Worm (Caenorhabditis elegans): ENCODE measurements around the gene tps-2.

tps-2 gene

ce11 chrII:14605479-14605878 lies 4.8 kb downstream of the tps-2 start, which contains the start of gene F19H8.2:
F19H8.2 (minus strand) TSS chrII:14605869.
- TF ChIP-seq nhr-85 (tag) = peak; percentile 68
- no peak for TF ChIP-seq nhr-77 (tag; optimal IDR thresholded peaks at IDR 0.05)
- TF ChIP-seq blmp-1 (tag; optimal IDR thresholded peaks at IDR 0.05) = peak; percentile 84
- TF ChIP-seq mep-1 (tag; optimal IDR thresholded peaks at IDR 0.05) = peak; percentile 12
- TF ChIP-seq tbx-2 (tag; optimal IDR thresholded peaks at IDR 0.05) = no peak

- no peak for TF ChIP-seq efl-1 (optimal IDR thresholded peaks at IDR 0.05)
- TF ChIP-seq efl-1 (GFP tag; optimal IDR thresholded peaks at IDR 0.05 in 1 of 2) = peak in 1 of 2 experiments; percentile 74
- no peak for TF ChIP-seq jun-1 (tag; optimal IDR thresholded peaks at IDR 0.05)
- TF ChIP-seq dpl-1 (GFP tag; optimal IDR thresholded peaks at IDR 0.05) = no peak
Observed at ce11 chrII:14606172-14606571, 5.5 kb downstream of the tps-2 start, which contains the start of gene arl-3. arl-3 (plus strand) TSS chrII:14606472.

- TF ChIP-seq efl-1 (optimal IDR thresholded peaks at IDR 0.05) = no peak
- peak in 1 of 2 experiments; percentile 51 for TF ChIP-seq efl-1 (GFP tag; optimal IDR thresholded peaks at IDR 0.05 in 1 of 2)
- no peak for TF ChIP-seq ama-1 (optimal IDR thresholded peaks at IDR 0.05)
Observed at ce11 chrII:14608508-14608907, 7.8 kb downstream of the tps-2 start.

- TF ChIP-seq efl-1 (optimal IDR thresholded peaks at IDR 0.05) = no peak
- peak in 1 of 2 experiments; percentile 30 for TF ChIP-seq efl-1 (GFP tag; optimal IDR thresholded peaks at IDR 0.05 in 1 of 2)
- no peak for TF ChIP-seq lin-35 (GFP tag; optimal IDR thresholded peaks at IDR 0.05)
Observed at ce11 chrII:14609297-14609937, 8.7 kb downstream of the tps-2 start.

- TF ChIP-seq blmp-1 (tag; optimal IDR thresholded peaks at IDR 0.05) (peak; percentile 42), efl-1 (optimal IDR thresholded peaks at IDR 0.05) (no peak), efl-1 (GFP tag; optimal IDR thresholded peaks at IDR 0.05 in 1 of 2) (peak in 1 of 2 experiments; percentile 50), lin-39 (tag; optimal IDR thresholded peaks at IDR 0.05) (peak; percentile 16), pax-3 (tag; optimal IDR thresholded peaks at IDR 0.05) (no peak), ama-1 (optimal IDR thresholded peaks at IDR 0.05) (peak; percentile 20), F16B12.6 (tag; optimal IDR thresholded peaks at IDR 0.05) (no peak)
Observed at ce11 chrII:14610492-14611142, 9.9 kb downstream of the tps-2 start.

- TF ChIP-seq blmp-1 (tag; optimal IDR thresholded peaks at IDR 0.05) = peak; percentile 7
- no peak for TF ChIP-seq sox-4 (tag; optimal IDR thresholded peaks at IDR 0.05)
Observed at ce11 chrII:14611307-14611706, 10.6 kb downstream of the tps-2 start.

- TF ChIP-seq dpl-1 (GFP tag; optimal IDR thresholded peaks at IDR 0.05) (no peak), hlh-17 (GFP tag; optimal IDR thresholded peaks at IDR 0.05; ENCODE audit: borderline replicate concordance) (no peak), egl-13 (tag; optimal IDR thresholded peaks at IDR 0.05) (no peak), C16A3.4 (tag; optimal IDR thresholded peaks at IDR 0.05) (no peak), dsc-1 (tag; optimal IDR thresholded peaks at IDR 0.05) (no peak), snpc-4 (tag; optimal IDR thresholded peaks at IDR 0.05) (no peak), pqm-1 (tag; optimal IDR thresholded peaks at IDR 0.05) (no peak), egl-27 (tag; optimal IDR thresholded peaks at IDR 0.05) (no peak)
Observed at ce11 chrII:14615735-14616134, 15.0 kb downstream of the tps-2 start, which contains the start of gene mltn-9. mltn-9 (plus strand) TSS chrII:14616035.

ce11 chrII:14616402-14616801 lies 15.7 kb downstream of the tps-2 start:
- TF ChIP-seq blmp-1 (tag; optimal IDR thresholded peaks at IDR 0.05) (peak; percentile 89), nhr-28 (tag; optimal IDR thresholded peaks at IDR 0.05) (no peak), skn-1 (tag; optimal IDR thresholded peaks at IDR 0.05) (no peak), sox-4 (tag; optimal IDR thresholded peaks at IDR 0.05) (no peak), C34B4.2 (tag; optimal IDR thresholded peaks at IDR 0.05) (no peak), egl-27 (tag; optimal IDR thresholded peaks at IDR 0.05) (no peak), mdl-1 (tag; optimal IDR thresholded peaks at IDR 0.05) (no peak), elt-3 (tag; optimal IDR thresholded peaks at IDR 0.05) (peak in 4 of 6 experiments; percentile 79 to 83 (median 82)), unc-30 (tag; optimal IDR thresholded peaks at IDR 0.05) (no peak), tlp-1 (tag; optimal IDR thresholded peaks at IDR 0.05) (no peak), nhr-85 (tag) (peak; percentile 52), nhr-84 (tag; optimal IDR thresholded peaks at IDR 0.05) (no peak), aly-2 (tag; optimal IDR thresholded peaks at IDR 0.05) (no peak), grh-1 (GFP tag; IDR thresholded peaks at IDR 0.05) (no peak)
